Fruit fly (Drosophila melanogaster): ENCODE data around the gene cmb.

- TF ChIP-seq Sin3A (optimal IDR thresholded peaks at IDR 0.05) = no peak
- no peak for TF ChIP-seq h (optimal IDR thresholded peaks at IDR 0.05)
- no peak for TF ChIP-seq Myc (optimal IDR thresholded peaks at IDR 0.05)
- no peak for TF ChIP-seq psq (optimal IDR thresholded peaks at IDR 0.05)
- no peak for TF ChIP-seq ttk (optimal IDR thresholded peaks at IDR 0.05)
Measured at dm6 chr3L:13451562-13451961, 9.2 kb downstream of the cmb start.

All from Kc167 (cell line).